ENCODE assay signal across 1 fruit fly cellular context in the genomic region with DNA sequence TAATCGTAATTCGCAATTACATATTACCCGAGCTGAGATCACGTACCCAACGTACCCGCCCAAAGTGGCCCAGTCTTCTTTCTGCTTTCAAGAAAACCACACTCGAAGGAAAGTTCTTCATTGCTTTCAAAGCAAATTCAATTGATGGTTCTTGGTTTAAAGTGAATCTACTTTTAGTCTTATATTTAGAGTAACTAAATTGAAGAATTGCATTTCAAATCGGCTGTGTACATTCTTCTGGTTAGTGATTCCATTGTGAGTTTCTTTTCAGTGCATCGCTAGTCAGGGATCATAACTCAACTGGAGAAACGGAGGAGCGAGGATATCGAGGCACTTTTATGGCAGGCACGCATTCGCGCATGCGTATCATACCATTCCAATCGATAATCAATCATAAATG.
TF ChIP-seq lines count a peak whose summit lies in the region.

No protein-coding gene starts in this region.

TF ChIP-seq in whole organism, prepupa, 60 proteins besides CTCF, POLR2A, EP300 and RAD21 (continued from another document):
- peak; percentile 9 for TF ChIP-seq Met (GFP tag; optimal IDR thresholded peaks at IDR 0.05; lab: Kevin White, UChicago)
- TF ChIP-seq acj6 (GFP tag; optimal IDR thresholded peaks at IDR 0.05; lab: Kevin White, UChicago) = peak; percentile 41
- TF ChIP-seq esn (GFP tag; optimal IDR thresholded peaks at IDR 0.05; lab: Kevin White, UChicago) = peak; percentile 36
- no peak for TF ChIP-seq CG15336 (GFP tag; IDR thresholded peaks at IDR 0.05; lab: Robert Waterston, UW)
- no peak for TF ChIP-seq topi (GFP tag; optimal IDR thresholded peaks at IDR 0.05; lab: Kevin White, UChicago)
